Worm (Caenorhabditis elegans): ENCODE measurements around the gene gcc-1.
A peak's percentile ranks its signal among the peaks of the same experiment; 100 is the strongest.

The gcc-1 gene

ce11 chrX:3154562-3154961 lies 5.2 kb upstream of the gcc-1 start (continued):
- TF ChIP-seq ceh-44 (GFP tag; IDR thresholded peaks at IDR 0.05) (no peak), mdl-1 (tag; optimal IDR thresholded peaks at IDR 0.05) (no peak), ztf-7 (tag; optimal IDR thresholded peaks at IDR 0.05) (peak; percentile 85), dve-1 (tag; optimal IDR thresholded peaks at IDR 0.05; ENCODE audit: insufficient read depth) (peak; percentile 20), fos-1 (tag; optimal IDR thresholded peaks at IDR 0.05) (no peak), nhr-6 (tag; optimal IDR thresholded peaks at IDR 0.05) (no peak), daf-19 (GFP tag; conservative IDR thresholded peaks at IDR 0.05) (no peak)

- TF ChIP-seq aly-2 (tag; optimal IDR thresholded peaks at IDR 0.05): no peak
- TF ChIP-seq dve-1 (tag; optimal IDR thresholded peaks at IDR 0.05; ENCODE audit: insufficient read depth): peak; percentile 36
- peak; percentile 44 for TF ChIP-seq nhr-28 (tag; optimal IDR thresholded peaks at IDR 0.05)
- TF ChIP-seq daf-16 (GFP tag; optimal IDR thresholded peaks at IDR 0.05): no peak
- peak; percentile 85 for TF ChIP-seq daf-16 (tag; optimal IDR thresholded peaks at IDR 0.05)
- peak; percentile 30 for TF ChIP-seq pqm-1 (tag; optimal IDR thresholded peaks at IDR 0.05)
- TF ChIP-seq nhr-25 (tag; optimal IDR thresholded peaks at IDR 0.05; ENCODE audit: borderline replicate concordance, insufficient read depth): peak; percentile 26
Measured at ce11 chrX:3155111-3155843, 4.5 kb upstream of the gcc-1 start.

DNA sequence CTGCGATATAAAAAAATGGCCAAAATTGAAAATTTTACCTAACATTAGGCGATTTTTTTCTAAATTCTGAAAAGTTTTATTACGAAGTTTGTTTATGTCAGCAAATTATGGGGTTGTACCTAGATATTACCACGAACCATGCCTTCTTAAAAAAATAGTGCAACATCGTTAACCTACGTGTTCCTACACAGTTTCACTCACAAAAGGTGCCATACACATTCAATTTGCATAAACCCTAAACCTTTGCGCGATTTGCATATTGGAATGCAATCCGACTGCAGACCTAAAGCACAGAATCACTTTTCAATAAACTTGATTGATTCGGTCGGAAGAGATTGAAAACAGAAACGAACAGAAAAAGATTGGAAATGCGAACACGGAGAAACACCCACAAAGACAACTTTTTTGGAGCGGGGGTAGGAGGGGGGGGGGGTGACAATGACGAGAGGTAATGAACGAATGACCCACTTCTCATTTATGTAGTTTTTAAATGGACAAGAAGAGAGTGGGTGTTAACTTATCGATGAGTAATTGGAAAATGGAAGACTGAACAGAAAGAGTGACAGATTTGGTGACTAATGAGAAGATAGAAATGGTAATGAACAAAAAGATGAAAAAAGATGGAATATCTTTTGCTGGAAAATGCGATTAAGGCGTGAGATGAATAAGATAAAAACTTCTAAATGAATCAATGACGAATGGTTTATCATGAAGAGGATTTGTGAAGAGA lies 3.5 kb upstream of the gcc-1 start:
- TF ChIP-seq nhr-28 (tag; optimal IDR thresholded peaks at IDR 0.05) (peak; percentile 36), mdl-1 (tag; optimal IDR thresholded peaks at IDR 0.05) (no peak), aha-1 (tag) (peak; percentile 94), dmd-9 (GFP tag; IDR thresholded peaks at IDR 0.05) (no peak), hlh-11 (tag; optimal IDR thresholded peaks at IDR 0.05) (peak; percentile 18), unc-62 (GFP tag; optimal IDR thresholded peaks at IDR 0.05 in 1 of 2) (peak in 1 of 2 experiments; percentile 89), unc-62 (tag; optimal IDR thresholded peaks at IDR 0.05) (no peak), daf-16 (GFP tag; optimal IDR thresholded peaks at IDR 0.05) (no peak), daf-16 (tag; optimal IDR thresholded peaks at IDR 0.05) (peak; percentile 4)

DNA sequence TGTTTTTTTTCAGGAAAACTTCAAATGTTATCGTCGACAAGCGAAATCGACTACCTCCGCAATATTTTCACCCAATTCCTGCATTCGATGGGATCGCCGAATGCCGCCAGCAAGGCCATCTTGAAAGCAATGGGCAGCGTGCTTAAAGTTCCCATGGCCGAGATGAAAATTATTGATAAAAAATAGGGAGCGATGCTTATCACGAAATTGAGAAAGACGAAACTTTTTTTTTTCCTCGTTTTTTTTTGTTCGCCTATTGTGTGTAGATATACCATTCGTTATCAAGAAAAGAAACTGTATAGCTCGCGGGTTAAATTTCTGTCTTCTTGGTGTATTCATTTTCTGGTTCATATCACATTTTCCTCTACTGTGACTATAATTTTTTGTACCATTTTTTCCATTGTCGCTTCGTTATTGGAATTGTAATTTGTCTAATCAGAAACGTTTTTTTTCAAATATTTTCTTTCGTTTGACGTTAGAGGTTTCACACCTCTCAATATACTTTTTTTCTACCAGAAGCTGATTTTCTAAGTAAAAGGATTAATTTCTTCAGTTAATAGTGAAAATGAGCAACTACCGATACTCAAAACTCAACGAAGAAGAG lies 4.3 kb downstream of the gcc-1 start, which contains the start of gene syx-6:
Gene syx-6 (plus strand): TSS at position 554 of the 604 bp plus-strand sequence.
- no peak for TF ChIP-seq mep-1 (tag; optimal IDR thresholded peaks at IDR 0.05)
- TF ChIP-seq aha-1 (tag): peak; percentile 67
- no peak for TF ChIP-seq Y105C5A.15 (GFP tag; IDR thresholded peaks at IDR 0.05)
- no peak for TF ChIP-seq fkh-10 (GFP tag; optimal IDR thresholded peaks at IDR 0.05)
- no peak for TF ChIP-seq dmd-9 (GFP tag; IDR thresholded peaks at IDR 0.05)

ce11 chrX:3165569-3165968 lies 5.8 kb downstream of the gcc-1 start, which contains the start of gene pfut-1:
Gene pfut-1, plus strand, starts transcription at chrX:3165826.
- TF ChIP-seq skn-1 (tag; optimal IDR thresholded peaks at IDR 0.05): no peak
- TF ChIP-seq pqm-1 (tag; optimal IDR thresholded peaks at IDR 0.05): peak; percentile 19
- TF ChIP-seq Y105C5A.15 (GFP tag; IDR thresholded peaks at IDR 0.05): no peak
- TF ChIP-seq lim-7 (GFP tag; IDR thresholded peaks at IDR 0.05): no peak
- no peak for TF ChIP-seq tag-97 (GFP tag; IDR thresholded peaks at IDR 0.05)
- no peak for TF ChIP-seq zip-11 (GFP tag; IDR thresholded peaks at IDR 0.05)
- TF ChIP-seq ceh-28 (tag; optimal IDR thresholded peaks at IDR 0.05): no peak
- TF ChIP-seq T20F7.1 (GFP tag; optimal IDR thresholded peaks at IDR 0.05): peak; percentile 22
- no peak for TF ChIP-seq ctbp-1 (GFP tag; IDR thresholded peaks at IDR 0.05)
- TF ChIP-seq lsy-2 (tag; optimal IDR thresholded peaks at IDR 0.05): no peak
- TF ChIP-seq D1046.2 (GFP tag; IDR thresholded peaks at IDR 0.05): no peak
- TF ChIP-seq vab-7 (GFP tag; IDR thresholded peaks at IDR 0.05): no peak
- TF ChIP-seq nhr-48 (tag; optimal IDR thresholded peaks at IDR 0.05): no peak
- TF ChIP-seq T26A8.4 (GFP tag; IDR thresholded peaks at IDR 0.05): no peak
- no peak for TF ChIP-seq daf-16 (GFP tag; optimal IDR thresholded peaks at IDR 0.05)
- TF ChIP-seq daf-16 (tag; optimal IDR thresholded peaks at IDR 0.05): peak; percentile 61
- TF ChIP-seq F37D6.2 (tag; optimal IDR thresholded peaks at IDR 0.05): no peak
- TF ChIP-seq nhr-28 (tag; optimal IDR thresholded peaks at IDR 0.05): peak; percentile 28
- TF ChIP-seq duxl-1 (tag; optimal IDR thresholded peaks at IDR 0.05; ENCODE audit: poor library complexity): no peak

Data from whole organism, L4 larva.